Worm (Caenorhabditis elegans) whole organism, L1 larva: Measurements from ENCODE around the gene sra-2.

Experiments
- C34B4.2 ChIP-seq: sonication (generic microtip); optimal IDR thresholded peaks from 2 replicates; lab custom pipeline; 2017; ENCODE audit warnings: mild to moderate bottlenecking, missing genetic modification characterization, missing compliant biosample characterization
- Y116A8C.19 ChIP-seq: sonication (generic microtip); optimal IDR thresholded peaks from 2 replicates; lab custom pipeline; 2016; ENCODE audit warnings: missing compliant biosample characterization, missing genetic modification characterization, borderline replicate concordance
- alr-1 ChIP-seq: fragments of 200-800 bp; sonication (Bioruptor generic); optimal IDR thresholded peaks from 2 replicates; lab custom pipeline; 2018; ENCODE audit warnings: borderline replicate concordance, mild to moderate bottlenecking, missing genetic modification characterization, missing compliant biosample characterization
- aly-2 ChIP-seq: fragments of 150-350 bp; optimal IDR thresholded peaks from 2 replicates; lab custom pipeline; 2014; ENCODE audit warnings: missing biosample characterization, missing genetic modification characterization
- ama-1 ChIP-seq: fragments of 150-350 bp; optimal IDR thresholded peaks from 2 replicates; lab custom pipeline; 2014
- blmp-1 ChIP-seq: fragments of 150-350 bp; optimal IDR thresholded peaks from 2 replicates; lab custom pipeline; 2014; ENCODE audit warnings: missing biosample characterization, missing genetic modification characterization
- ceh-63 ChIP-seq: fragments of 200-800 bp; sonication (Bioruptor generic); optimal IDR thresholded peaks from 2 replicates; lab custom pipeline; 2018; ENCODE audit warnings: mild to moderate bottlenecking, missing genetic modification characterization, missing compliant biosample characterization
- ceh-8 ChIP-seq: fragments of 200-800 bp; sonication (Bioruptor generic); optimal IDR thresholded peaks from 2 replicates; lab custom pipeline; 2018; ENCODE audit warnings: mild to moderate bottlenecking, missing genetic modification characterization, moderate library complexity, missing compliant biosample characterization
- ceh-88 ChIP-seq: fragments of 200-800 bp; sonication (Bioruptor generic); IDR thresholded peaks from 2 replicates; pipeline ENCODE4 v1.3.6; 2022; ENCODE audit warnings: missing genetic modification characterization, missing compliant biosample characterization
- ceh-90 ChIP-seq: sonication (generic microtip); optimal IDR thresholded peaks from 2 replicates; lab custom pipeline; 2016; ENCODE audit warnings: missing genetic modification characterization, missing compliant biosample characterization
- dsc-1 ChIP-seq: sonication (generic microtip); optimal IDR thresholded peaks from 2 replicates; lab custom pipeline; 2016; ENCODE audit warnings: mild to moderate bottlenecking, missing genetic modification characterization, missing compliant biosample characterization
- egl-13 ChIP-seq: sonication (generic microtip); optimal IDR thresholded peaks from 2 replicates; lab custom pipeline; 2016; ENCODE audit warnings: missing genotype, missing genetic modification reagents, missing genetic modification characterization, missing compliant biosample characterization
- elt-2 ChIP-seq: sonication (generic microtip); optimal IDR thresholded peaks from 2 replicates; lab custom pipeline; 2016; ENCODE audit warnings: missing genetic modification characterization, mild to moderate bottlenecking, inconsistent platforms, missing compliant biosample characterization, missing genetic modification reagents
- elt-3 ChIP-seq, 6 experiments: fragments of 150-350 bp in 1 of 6; sonication (generic microtip); optimal IDR thresholded peaks; 2 replicates each; lab custom pipeline; 2017 to 2018; ENCODE audit warnings: missing biosample characterization in 6 of 6, missing genetic modification characterization in 6 of 6, inconsistent platforms in 1 of 6
- fkh-10 ChIP-seq: sonication (generic microtip); optimal IDR thresholded peaks from 2 replicates; lab custom pipeline; 2017; ENCODE audit warnings: missing biosample characterization, missing genetic modification reagents, missing genetic modification characterization
- fkh-4 ChIP-seq: sonication (generic microtip); optimal IDR thresholded peaks from 2 replicates; lab custom pipeline; 2016; ENCODE audit warnings: missing compliant biosample characterization, missing genetic modification characterization, borderline replicate concordance
- fkh-8 ChIP-seq: sonication (generic microtip); optimal IDR thresholded peaks from 2 replicates; lab custom pipeline; 2016; ENCODE audit warnings: mild to moderate bottlenecking, missing genetic modification characterization, missing compliant biosample characterization
- fos-1 ChIP-seq: fragments of 150-350 bp; optimal IDR thresholded peaks from 2 replicates; lab custom pipeline; 2014; ENCODE audit warnings: missing biosample characterization, missing genetic modification characterization
- hlh-17 ChIP-seq: fragments of 200-800 bp; sonication (Bioruptor generic); optimal IDR thresholded peaks from 2 replicates; lab custom pipeline; 2018; ENCODE audit warnings: missing genetic modification characterization, mild to moderate bottlenecking, missing compliant biosample characterization, moderate library complexity, borderline replicate concordance
- lin-13 ChIP-seq: fragments of 150-350 bp; optimal IDR thresholded peaks from 2 replicates; lab custom pipeline; 2014; ENCODE audit warnings: missing biosample characterization, missing genetic modification reagents, missing genetic modification characterization
- lin-14 ChIP-seq: fragments of 200-800 bp; sonication (Bioruptor generic); optimal IDR thresholded peaks from 2 replicates; lab custom pipeline; 2018; ENCODE audit warnings: mild to moderate bottlenecking, missing genetic modification characterization, moderate library complexity, missing compliant biosample characterization
- lin-39 ChIP-seq: fragments of 150-350 bp; optimal IDR thresholded peaks from 2 replicates; lab custom pipeline; 2014; ENCODE audit warnings: missing biosample characterization, missing genetic modification reagents, missing genetic modification characterization
- lir-3 ChIP-seq: sonication (generic microtip); optimal IDR thresholded peaks from 2 replicates; lab custom pipeline; 2016; ENCODE audit warnings: mild to moderate bottlenecking, missing genetic modification characterization, moderate library complexity, missing compliant biosample characterization; ENCODE audit not compliant: poor library complexity
- lsy-2 ChIP-seq, 2 experiments: fragments of 150-350 bp; optimal IDR thresholded peaks; 2 replicates each; lab custom pipeline; 2014; ENCODE audit warnings: missing biosample characterization in 2 of 2, missing genetic modification characterization in 2 of 2
- mab-9 ChIP-seq: fragments of 200-800 bp; sonication (Bioruptor generic); IDR thresholded peaks from 2 replicates; pipeline ENCODE4 v1.3.6; 2022; ENCODE audit warnings: missing genetic modification reagents, missing genetic modification characterization, missing compliant biosample characterization
- mef-2 ChIP-seq: fragments of 150-350 bp; optimal IDR thresholded peaks from 2 replicates; lab custom pipeline; 2014; ENCODE audit warnings: missing biosample characterization, missing genetic modification characterization
- nhr-12 ChIP-seq: sonication (generic microtip); optimal IDR thresholded peaks from 2 replicates; lab custom pipeline; 2017; ENCODE audit warnings: missing biosample characterization, missing genetic modification characterization
- nhr-19 ChIP-seq: fragments of 200-800 bp; sonication (Bioruptor generic); conservative IDR thresholded peaks from 2 replicates; pipeline ENCODE4 v1.3.6; 2022; ENCODE audit warnings: missing genetic modification characterization, missing compliant biosample characterization
- nhr-20 ChIP-seq: sonication (generic microtip); optimal IDR thresholded peaks from 2 replicates; lab custom pipeline; 2016; ENCODE audit warnings: mild to moderate bottlenecking, missing genetic modification characterization, missing compliant biosample characterization
- nhr-237 ChIP-seq: fragments of 150-350 bp; optimal IDR thresholded peaks from 2 replicates; lab custom pipeline; 2014; ENCODE audit warnings: missing biosample characterization, missing genetic modification characterization
- nhr-28 ChIP-seq: fragments of 150-350 bp; optimal IDR thresholded peaks from 2 replicates; lab custom pipeline; 2014; ENCODE audit warnings: missing biosample characterization, missing genetic modification characterization
- nhr-47 ChIP-seq: sonication (generic microtip); optimal IDR thresholded peaks from 2 replicates; lab custom pipeline; 2016; ENCODE audit warnings: mild to moderate bottlenecking, missing genetic modification characterization, moderate library complexity, missing compliant biosample characterization
- nhr-71 ChIP-seq: sonication (generic microtip); optimal IDR thresholded peaks from 2 replicates; lab custom pipeline; 2016; ENCODE audit warnings: mild to moderate bottlenecking, missing genetic modification characterization, moderate library complexity, missing compliant biosample characterization
- nhr-84 ChIP-seq: sonication (generic microtip); optimal IDR thresholded peaks from 2 replicates; lab custom pipeline; 2017; ENCODE audit warnings: missing biosample characterization, missing genetic modification characterization
- nhr-85 ChIP-seq: sonication (generic microtip); peaks from one replicate; lab custom pipeline; 2016; ENCODE audit warnings: missing genetic modification characterization, inconsistent platforms, missing compliant biosample characterization
- pag-3 ChIP-seq: sonication (generic microtip); optimal IDR thresholded peaks from 2 replicates; lab custom pipeline; 2017; ENCODE audit warnings: missing genetic modification characterization, mild to moderate bottlenecking, missing compliant biosample characterization, antibody characterized with exemption, borderline replicate concordance; ENCODE audit not compliant: insufficient read depth
- pqm-1 ChIP-seq: sonication (generic microtip); optimal IDR thresholded peaks from 3 replicates; lab custom pipeline; 2017; ENCODE audit warnings: missing biosample characterization, missing genetic modification characterization
- rnt-1 ChIP-seq: sonication (generic microtip); optimal IDR thresholded peaks from 2 replicates; lab custom pipeline; 2016; ENCODE audit warnings: mild to moderate bottlenecking, missing genetic modification characterization, moderate library complexity, missing compliant biosample characterization
- skn-1 ChIP-seq: fragments of 150-350 bp; optimal IDR thresholded peaks from 2 replicates; lab custom pipeline; 2014; ENCODE audit warnings: missing biosample characterization, missing genetic modification characterization
- snu-23 ChIP-seq: sonication (generic microtip); optimal IDR thresholded peaks from 2 replicates; lab custom pipeline; 2016; ENCODE audit warnings: missing genetic modification characterization, missing compliant biosample characterization
- sox-4 ChIP-seq: sonication (generic microtip); optimal IDR thresholded peaks from 2 replicates; lab custom pipeline; 2016; ENCODE audit warnings: missing genetic modification characterization, missing compliant biosample characterization
- sptf-1 ChIP-seq: fragments of 150-350 bp; optimal IDR thresholded peaks from 2 replicates; lab custom pipeline; 2014; ENCODE audit warnings: missing biosample characterization, missing genetic modification characterization
- tbx-2 ChIP-seq: sonication (generic microtip); optimal IDR thresholded peaks from 2 replicates; lab custom pipeline; 2016; ENCODE audit warnings: missing genetic modification characterization, missing compliant biosample characterization
- tlp-1 ChIP-seq: fragments of 150-350 bp; optimal IDR thresholded peaks from 2 replicates; lab custom pipeline; 2014; ENCODE audit warnings: missing biosample characterization, missing genetic modification characterization
- unc-30 ChIP-seq: sonication (generic microtip); optimal IDR thresholded peaks from 2 replicates; lab custom pipeline; 2017; ENCODE audit warnings: missing biosample characterization, missing genetic modification characterization
- unc-86 ChIP-seq: sonication (generic microtip); optimal IDR thresholded peaks from 2 replicates; lab custom pipeline; 2016; ENCODE audit warnings: missing genetic modification characterization, missing compliant biosample characterization
- unc-98 ChIP-seq: fragments of 200-800 bp; sonication (Bioruptor generic); IDR thresholded peaks from 2 replicates; pipeline ENCODE4 v1.3.6; 2022; ENCODE audit warnings: missing genetic modification characterization, missing compliant biosample characterization
- vab-15 ChIP-seq: sonication (generic microtip); optimal IDR thresholded peaks from 2 replicates; lab custom pipeline; 2017; ENCODE audit warnings: missing genotype, mild to moderate bottlenecking, missing genetic modification characterization, missing compliant biosample characterization
- zag-1 ChIP-seq: fragments of 150-350 bp; optimal IDR thresholded peaks from 2 replicates; lab custom pipeline; 2014; ENCODE audit warnings: missing biosample characterization, missing genetic modification characterization
- zip-4 ChIP-seq: fragments of 200-800 bp; sonication (Bioruptor generic); optimal IDR thresholded peaks from 2 replicates; lab custom pipeline; 2018; ENCODE audit warnings: mild to moderate bottlenecking, missing genetic modification characterization, moderate library complexity, missing compliant biosample characterization
- ztf-11 ChIP-seq, 2 experiments: sonication (generic microtip); optimal IDR thresholded peaks; 2 replicates each; lab custom pipeline; 2016 to 2017; ENCODE audit warnings: missing genetic modification characterization in 2 of 2, missing biosample characterization in 1 of 2, missing compliant biosample characterization in 1 of 2

Gene sra-2

DNA sequence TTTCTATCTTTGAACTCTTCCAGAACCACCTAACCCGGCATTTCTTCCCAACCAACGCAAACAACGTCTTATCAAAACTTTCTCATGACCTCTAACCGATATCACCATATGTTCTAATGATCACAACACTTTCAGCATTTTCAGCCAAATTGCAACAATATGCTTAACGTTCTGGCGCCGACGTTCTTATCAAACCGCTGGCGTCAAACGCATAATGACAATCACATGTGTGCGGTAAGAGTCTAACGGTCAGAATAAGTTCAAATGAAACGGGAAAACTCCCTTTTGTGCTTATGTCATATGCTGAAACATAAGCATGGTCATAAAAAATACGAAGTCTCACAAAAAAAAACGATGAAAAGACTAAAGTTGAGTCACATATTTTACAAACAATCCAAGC, 27.7 kb upstream of the sra-2 start (continued):
- no peak for TF ChIP-seq tbx-2 (tag; lab: Kevin White, UChicago)
- TF ChIP-seq alr-1 (tag; lab: Kevin White, UChicago) = no peak
- no peak for TF ChIP-seq zip-4 (GFP tag; lab: Kevin White, UChicago)
- TF ChIP-seq elt-2 (tag; lab: Kevin White, UChicago) = peak; percentile 99
- peak; percentile 30 for TF ChIP-seq nhr-20 (tag; lab: Kevin White, UChicago)
- no peak for TF ChIP-seq pag-3
- no peak for TF ChIP-seq dsc-1 (tag; lab: Kevin White, UChicago)
- TF ChIP-seq nhr-71 (tag; lab: Kevin White, UChicago) = peak; percentile 57
- no peak for TF ChIP-seq nhr-84 (tag; lab: Kevin White, UChicago)
- TF ChIP-seq lin-14 = peak; percentile 2
- TF ChIP-seq vab-15 (tag; lab: Kevin White, UChicago) = no peak
- TF ChIP-seq unc-86 (tag; lab: Kevin White, UChicago) = no peak
- TF ChIP-seq fos-1 (tag; lab: Kevin White, UChicago) = no peak

DNA sequence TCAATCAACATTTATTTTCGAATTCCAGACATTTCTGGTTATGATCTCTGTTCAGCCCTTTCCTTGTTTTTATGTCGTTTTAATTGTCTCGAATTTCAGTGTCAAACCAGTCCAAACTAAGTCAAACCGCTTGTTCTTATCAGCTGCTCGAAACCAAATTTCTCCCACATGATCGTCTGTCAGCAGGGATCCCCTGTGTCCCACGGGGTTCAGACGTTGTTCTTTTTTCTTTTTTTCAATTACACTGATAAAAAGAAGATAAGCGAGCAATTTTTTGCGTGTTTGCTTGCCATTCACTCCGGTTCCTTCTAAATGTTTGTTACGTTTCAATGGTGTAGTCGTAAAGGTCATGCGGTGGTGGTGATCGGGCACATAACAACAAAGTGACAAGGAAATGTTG, 26.6 kb upstream of the sra-2 start:
- no peak for TF ChIP-seq lir-3
- no peak for TF ChIP-seq pqm-1
- TF ChIP-seq nhr-12 = no peak
- no peak for TF ChIP-seq hlh-17 (GFP tag; lab: Kevin White, UChicago)
- TF ChIP-seq fkh-8 (tag; lab: Kevin White, UChicago) = no peak
- no peak for TF ChIP-seq ceh-8 (GFP tag; lab: Kevin White, UChicago)
- no peak for TF ChIP-seq elt-3 (tag; optimal IDR thresholded peaks at IDR 0.05; lab: Kevin White, UChicago)
- TF ChIP-seq ama-1 = no peak
- TF ChIP-seq aly-2 (tag; lab: Kevin White, UChicago) = no peak
- TF ChIP-seq unc-98 (GFP tag; lab: Robert Waterston, UW) = no peak
- peak in 1 of 2 experiments; percentile 7 for TF ChIP-seq lsy-2 (tag; optimal IDR thresholded peaks at IDR 0.05; lab: Kevin White, UChicago)
- TF ChIP-seq alr-1 (tag; lab: Kevin White, UChicago) = no peak
- TF ChIP-seq sox-4 (tag; lab: Kevin White, UChicago) = no peak
- TF ChIP-seq mab-9 = no peak
- no peak for TF ChIP-seq ceh-90 (tag; lab: Kevin White, UChicago)
- no peak for TF ChIP-seq snu-23
- no peak for TF ChIP-seq lin-39 (tag; lab: Kevin White, UChicago)
- no peak for TF ChIP-seq egl-13 (tag; lab: Kevin White, UChicago)
- TF ChIP-seq nhr-28 (tag; lab: Kevin White, UChicago) = no peak
- TF ChIP-seq rnt-1 = no peak
- TF ChIP-seq nhr-47 (tag; lab: Kevin White, UChicago) = no peak
- TF ChIP-seq nhr-85 = no peak
- no peak for TF ChIP-seq Y116A8C.19 (tag; lab: Kevin White, UChicago)
- TF ChIP-seq unc-30 (tag; lab: Kevin White, UChicago) = no peak
- no peak for TF ChIP-seq sptf-1 (tag; lab: Kevin White, UChicago)
- peak; percentile 97 for TF ChIP-seq elt-2 (tag; lab: Kevin White, UChicago)
- no peak for TF ChIP-seq unc-86 (tag; lab: Kevin White, UChicago)
- TF ChIP-seq fos-1 (tag; lab: Kevin White, UChicago) = no peak
- TF ChIP-seq zag-1 (tag; lab: Kevin White, UChicago) = no peak
- TF ChIP-seq blmp-1 (tag; lab: Kevin White, UChicago) = no peak
- no peak for TF ChIP-seq mef-2
- no peak for TF ChIP-seq tlp-1 (tag; lab: Kevin White, UChicago)
- no peak for TF ChIP-seq skn-1 (tag; lab: Kevin White, UChicago)
- TF ChIP-seq fkh-10 (GFP tag; lab: Kevin White, UChicago) = no peak
- no peak for TF ChIP-seq lin-13
- TF ChIP-seq C34B4.2 (tag; lab: Kevin White, UChicago) = no peak
- no peak for TF ChIP-seq ceh-63
- TF ChIP-seq ztf-11 (tag; optimal IDR thresholded peaks at IDR 0.05; lab: Kevin White, UChicago) = no peak
- 0 out of 2 replicates have a peak, but pooled peaks have one; percentile 12 for TF ChIP-seq nhr-19
- TF ChIP-seq fkh-4 (tag; lab: Kevin White, UChicago) = no peak
- TF ChIP-seq ceh-88 (GFP tag; lab: Robert Waterston, UW) = no peak
- no peak for TF ChIP-seq nhr-237 (tag; lab: Kevin White, UChicago)
